Worm (Caenorhabditis elegans) whole organism, early embryonic: ENCODE results near the gene dpy-10.

Experiments
- B0310.2 ChIP-seq: sonication (generic microtip); optimal IDR thresholded peaks from 2 replicates; lab custom pipeline; 2016; ENCODE audit warnings: mild to moderate bottlenecking, missing genetic modification characterization, missing compliant biosample characterization
- ama-1 ChIP-seq: fragments of 150-350 bp; optimal IDR thresholded peaks from 2 replicates; lab custom pipeline; 2014
- pes-1 ChIP-seq: fragments of 200-800 bp; sonication (Bioruptor generic); IDR thresholded peaks from 2 replicates; pipeline ENCODE4 v1.3.6; 2022; ENCODE audit warnings: missing genetic modification reagents, missing genetic modification characterization, missing compliant biosample characterization
- sea-1 ChIP-seq: fragments of 200-800 bp; sonication (Bioruptor generic); conservative IDR thresholded peaks from 2 replicates; pipeline ENCODE4 v1.3.6; 2022; ENCODE audit warnings: missing genetic modification characterization, missing compliant biosample characterization

DNA sequence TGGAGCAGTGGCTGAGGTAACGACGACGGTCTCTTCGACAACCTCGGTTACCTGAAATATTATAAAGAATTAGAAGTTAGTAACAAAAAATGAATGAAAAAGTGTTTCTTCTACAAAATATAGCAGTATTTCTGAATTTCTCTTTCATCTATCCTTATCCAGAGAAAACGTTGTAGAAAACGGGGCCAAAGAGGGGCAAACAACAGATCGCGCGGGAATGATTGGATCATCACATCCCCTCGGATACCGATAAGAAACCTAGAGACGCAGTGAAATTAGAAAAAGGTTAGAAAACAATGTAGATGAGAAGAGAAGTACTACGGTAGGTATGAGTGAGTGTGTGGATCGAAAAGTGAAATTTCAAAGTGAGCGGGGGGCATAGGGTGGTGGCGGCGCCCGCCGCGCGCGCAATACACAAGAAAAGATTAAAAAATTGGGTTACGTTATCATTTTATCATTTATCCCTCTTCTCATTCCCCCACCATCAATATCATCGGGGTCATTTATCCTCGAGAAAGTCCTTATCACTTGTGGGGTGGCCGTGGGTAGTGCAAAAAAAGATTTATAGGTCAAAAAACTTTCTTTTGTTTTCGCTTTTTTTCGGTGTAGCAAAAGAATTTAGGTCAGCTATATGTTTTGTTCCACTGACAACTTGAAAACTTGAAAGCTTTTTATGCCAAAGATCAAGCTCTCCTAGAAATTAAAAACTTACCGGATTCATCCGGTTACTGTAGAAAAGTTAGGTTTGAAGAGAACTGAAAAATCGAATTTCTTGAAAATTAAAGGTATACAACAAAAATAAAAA is at the start of gene dpy-10, which contains the start of gene T14B4.19:
- TF ChIP-seq sea-1 (GFP tag; lab: Robert Waterston, UW) (no peak), B0310.2 (no peak), pes-1 (GFP tag; lab: Robert Waterston, UW) (no peak), ama-1 (lab: Kevin White, UChicago) (no peak)
